Fruit fly (Drosophila melanogaster): ENCODE data around the gene Nhe2.

The Nhe2 gene

dm6 chr2L:21168295-21169159 is 64.2 kb downstream of the Nhe2 start, which contains the start of the genes mAcon1, CG43345 and CG43346 (continued):
- TF ChIP-seq gsb-n (tag; optimal IDR thresholded peaks at IDR 0.05) (no peak), stc (GFP tag; IDR thresholded peaks at IDR 0.05) (no peak), CG13775 (GFP tag; optimal IDR thresholded peaks at IDR 0.05) (peak; percentile 87), wek (GFP tag; optimal IDR thresholded peaks at IDR 0.05) (no peak), CG7928 (GFP tag; optimal IDR thresholded peaks at IDR 0.05) (peak; percentile 57), CG12744 (GFP tag; optimal IDR thresholded peaks at IDR 0.05) (peak; percentile 70), CG5953 (GFP tag; IDR thresholded peaks at IDR 0.05) (no peak; the same call in 1 of the 2 replicates), CG14965 (GFP tag; optimal IDR thresholded peaks at IDR 0.05; ENCODE audit: borderline replicate concordance) (peak; percentile 26), dati (GFP tag; IDR thresholded peaks at IDR 0.05) (no peak), CG12071 (GFP tag; optimal IDR thresholded peaks at IDR 0.05) (no peak), bbx (GFP tag; IDR thresholded peaks at IDR 0.05; ENCODE audit: partially characterized antibody) (no peak), Dad (GFP tag; optimal IDR thresholded peaks at IDR 0.05) (peak; percentile 89), CG11247 (GFP tag; IDR thresholded peaks at IDR 0.05) (peak; percentile 46; the same call in 1 of the 2 replicates), trh (GFP tag; optimal IDR thresholded peaks at IDR 0.05) (peak; percentile 28), slou (GFP tag; optimal IDR thresholded peaks at IDR 0.05) (peak; percentile 70), CG15011 (GFP tag; optimal IDR thresholded peaks at IDR 0.05) (no peak), CG12155 (GFP tag; optimal IDR thresholded peaks at IDR 0.05) (peak; percentile 84), sc (optimal IDR thresholded peaks at IDR 0.05) (no peak), sc (GFP tag; optimal IDR thresholded peaks at IDR 0.05) (peak; percentile 68), CG7987 (GFP tag; optimal IDR thresholded peaks at IDR 0.05) (peak; percentile 69), Kr (GFP tag; optimal IDR thresholded peaks at IDR 0.05) (no peak), Rfx (GFP tag; IDR thresholded peaks at IDR 0.05) (peak; percentile 78), CG6683 (GFP tag; optimal IDR thresholded peaks at IDR 0.05) (peak; percentile 67), her (GFP tag; optimal IDR thresholded peaks at IDR 0.05) (peak; percentile 84), Eip74EF (GFP tag; optimal IDR thresholded peaks at IDR 0.05) (no peak), CG8359 (GFP tag; optimal IDR thresholded peaks at IDR 0.05; ENCODE audit: borderline replicate concordance) (peak; percentile 24), CG8765 (GFP tag; IDR thresholded peaks at IDR 0.05) (peak; percentile 19; the same call in 1 of the 2 replicates), CG1832 (GFP tag; optimal IDR thresholded peaks at IDR 0.05) (no peak), gcm (GFP tag; optimal IDR thresholded peaks at IDR 0.05) (no peak), grau (tag; optimal IDR thresholded peaks at IDR 0.05) (peak; percentile 83), Trl (optimal IDR thresholded peaks at IDR 0.05) (no peak), Trl (GFP tag; optimal IDR thresholded peaks at IDR 0.05) (peak; percentile 86), Hr51 (GFP tag; optimal IDR thresholded peaks at IDR 0.05) (peak in 1 of 2 experiments; percentile 87), CG31224 (GFP tag; IDR thresholded peaks at IDR 0.05) (peak; percentile 56), slbo (GFP tag; IDR thresholded peaks at IDR 0.05) (peak; percentile 83), Sry-β (GFP tag; optimal IDR thresholded peaks at IDR 0.05) (peak; percentile 99), Xbp1 (GFP tag; optimal IDR thresholded peaks at IDR 0.05) (peak; percentile 84), mam (GFP tag; optimal IDR thresholded peaks at IDR 0.05) (peak; percentile 92), pfk (GFP tag; optimal IDR thresholded peaks at IDR 0.05) (peak; percentile 6), Dll (GFP tag; IDR thresholded peaks at IDR 0.05; ENCODE audit: partially characterized antibody) (no peak), NC2β (GFP tag; optimal IDR thresholded peaks at IDR 0.05) (peak; percentile 80), CG4282 (GFP tag; optimal IDR thresholded peaks at IDR 0.05) (peak; percentile 59), dm (GFP tag; optimal IDR thresholded peaks at IDR 0.05) (peak; percentile 89), ac (GFP tag; optimal IDR thresholded peaks at IDR 0.05) (no peak), CG11085 (GFP tag; IDR thresholded peaks at IDR 0.05) (peak; percentile 35; the same call in 1 of the 2 replicates), Optix (GFP tag; IDR thresholded peaks at IDR 0.05) (0 out of 3 replicates have a peak, but pooled peaks have one; percentile 20), CG4617 (GFP tag; optimal IDR thresholded peaks at IDR 0.05; ENCODE audit: borderline replicate concordance) (peak; percentile 63), sna (GFP tag; IDR thresholded peaks at IDR 0.05; ENCODE audit: partially characterized antibody) (no peak)

Measured in whole organism, embryonic.